Fruit fly (Drosophila melanogaster) whole organism, embryonic: ENCODE results near the gene CG8677.

Experiments
- Atf3 ChIP-seq: fragments of 200-800 bp; sonication (Bioruptor generic); optimal IDR thresholded peaks from 3 replicates; lab custom pipeline; 2016; ENCODE audit warnings: missing biosample characterization, missing genetic modification characterization
- CG10209 ChIP-seq: fragments of 200-800 bp; sonication (Bioruptor generic); optimal IDR thresholded peaks from 3 replicates; lab custom pipeline; 2017; ENCODE audit warnings: missing biosample characterization, mild to moderate bottlenecking, missing genetic modification characterization, missing genetic modification reagents
- CG11093 ChIP-seq: fragments of 200-800 bp; sonication (Bioruptor generic); IDR thresholded peaks from 3 replicates; pipeline ENCODE4 v1.3.6; 2022; ENCODE audit warnings: missing biosample characterization, missing genetic modification characterization
- CG1233 ChIP-seq: fragments of 200-800 bp; sonication (Bioruptor generic); optimal IDR thresholded peaks from 4 replicates; lab custom pipeline; 2018; ENCODE audit warnings: missing biosample characterization, mild to moderate bottlenecking, missing genetic modification characterization
- CG12942 ChIP-seq: fragments of 200-800 bp; sonication (Bioruptor generic); optimal IDR thresholded peaks from 3 replicates; lab custom pipeline; 2016; ENCODE audit warnings: missing biosample characterization, missing genetic modification characterization
- CG1602 ChIP-seq: fragments of 200-800 bp; sonication (Bioruptor generic); optimal IDR thresholded peaks from 3 replicates; lab custom pipeline; 2016; ENCODE audit warnings: missing biosample characterization, missing genetic modification characterization
- CG16779 ChIP-seq: fragments of 200-800 bp; sonication (Bioruptor generic); IDR thresholded peaks from 2 replicates; pipeline ENCODE4 v1.3.6; 2022; ENCODE audit warnings: missing biosample characterization, missing genetic modification characterization
- CG16815 ChIP-seq: fragments of 200-800 bp; sonication (Bioruptor generic); optimal IDR thresholded peaks from 3 replicates; lab custom pipeline; 2017; ENCODE audit warnings: missing biosample characterization, mild to moderate bottlenecking, missing genetic modification characterization
- CG17385 ChIP-seq: fragments of 200-800 bp; sonication (Bioruptor generic); optimal IDR thresholded peaks from 3 replicates; lab custom pipeline; 2018; ENCODE audit warnings: missing biosample characterization, mild to moderate bottlenecking, missing genetic modification characterization
- CG17568 ChIP-seq: fragments of 200-800 bp; sonication (Bioruptor generic); optimal IDR thresholded peaks from 2 replicates; lab custom pipeline; 2018; ENCODE audit warnings: missing biosample characterization, mild to moderate bottlenecking, missing genetic modification characterization, moderate library complexity
- CG2120 ChIP-seq: fragments of 200-800 bp; sonication (Bioruptor generic); optimal IDR thresholded peaks from 3 replicates; lab custom pipeline; 2016; ENCODE audit warnings: missing biosample characterization, missing genetic modification characterization
- CG2712 ChIP-seq: fragments of 200-800 bp; optimal IDR thresholded peaks from 3 replicates; lab custom pipeline; 2019; ENCODE audit warnings: missing biosample characterization, mild to moderate bottlenecking, missing genetic modification characterization, moderate library complexity
- CG2875 ChIP-seq: fragments of 200-800 bp; sonication (Bioruptor generic); optimal IDR thresholded peaks from 2 replicates; lab custom pipeline; 2017; ENCODE audit warnings: missing biosample characterization, mild to moderate bottlenecking, missing genetic modification characterization, missing genetic modification reagents
- CG4854 ChIP-seq: fragments of 200-800 bp; sonication (Bioruptor generic); optimal IDR thresholded peaks from 2 replicates; lab custom pipeline; 2016; ENCODE audit warnings: missing biosample characterization, missing genetic modification characterization, inconsistent platforms
- CG8478 ChIP-seq: fragments of >200 bp; optimal IDR thresholded peaks from 2 replicates; lab custom pipeline; 2018
- CG9215 ChIP-seq: fragments of 200-800 bp; sonication (Bioruptor generic); IDR thresholded peaks from 2 replicates; pipeline ENCODE4 v1.3.6; 2022; ENCODE audit warnings: missing biosample characterization, missing genetic modification characterization
- CG9609 ChIP-seq: fragments of 200-800 bp; sonication (Bioruptor generic); optimal IDR thresholded peaks from 3 replicates; lab custom pipeline; 2016; ENCODE audit warnings: missing biosample characterization, missing genetic modification characterization
- CHES-1-like ChIP-seq: fragments of 200-800 bp; sonication (Bioruptor generic); optimal IDR thresholded peaks from 2 replicates; lab custom pipeline; 2016; ENCODE audit warnings: missing biosample characterization, missing genetic modification characterization
- Chrac-16 ChIP-seq: fragments of 200-800 bp; sonication (Bioruptor generic); optimal IDR thresholded peaks from 3 replicates; lab custom pipeline; 2016; ENCODE audit warnings: missing biosample characterization, missing genetic modification characterization
- Dp ChIP-seq: fragments of 200-800 bp; sonication (Bioruptor generic); optimal IDR thresholded peaks from 2 replicates; lab custom pipeline; 2018; ENCODE audit warnings: missing biosample characterization, mild to moderate bottlenecking, missing genetic modification characterization, moderate library complexity
- Elba2 ChIP-seq: fragments of 200-800 bp; sonication (Bioruptor generic); optimal IDR thresholded peaks from 3 replicates; lab custom pipeline; 2016; ENCODE audit warnings: missing biosample characterization, missing genetic modification characterization
- Gsc ChIP-seq: fragments of 200-800 bp; sonication (Bioruptor generic); IDR thresholded peaks from 2 replicates; pipeline ENCODE4 v1.3.6; 2022; ENCODE audit warnings: missing biosample characterization, missing genetic modification characterization
- HLH54F ChIP-seq: fragments of 200-800 bp; sonication (Bioruptor generic); optimal IDR thresholded peaks from 3 replicates; lab custom pipeline; 2016; ENCODE audit warnings: missing biosample characterization, missing genetic modification characterization
- Hr39 ChIP-seq: fragments of >200 bp; optimal IDR thresholded peaks from 2 replicates; lab custom pipeline; 2017
- Lpt ChIP-seq: fragments of >200 bp; optimal IDR thresholded peaks from 2 replicates; lab custom pipeline; 2018; ENCODE audit warnings: missing biosample characterization, missing genetic modification characterization
- Med ChIP-seq: fragments of 200-800 bp; sonication (Bioruptor generic); peaks from one replicate; lab custom pipeline; 2016; ENCODE audit warnings: missing biosample characterization, missing genetic modification characterization, mild to moderate bottlenecking, inconsistent platforms, moderate library complexity
- Sox100B ChIP-seq: fragments of 200-800 bp; sonication (Bioruptor generic); optimal IDR thresholded peaks from 3 replicates; lab custom pipeline; 2018; ENCODE audit warnings: missing biosample characterization, mild to moderate bottlenecking, missing genetic modification characterization
- YL-1 ChIP-seq: fragments of 200-800 bp; sonication (Bioruptor generic); optimal IDR thresholded peaks from 3 replicates; lab custom pipeline; 2017; ENCODE audit warnings: missing biosample characterization, mild to moderate bottlenecking, missing genetic modification characterization
- abd-A ChIP-seq: fragments of 200-800 bp; sonication (Bioruptor generic); optimal IDR thresholded peaks from 3 replicates; lab custom pipeline; 2019; ENCODE audit warnings: missing biosample characterization, mild to moderate bottlenecking, missing genetic modification characterization, moderate library complexity
- br ChIP-seq: fragments of >200 bp; optimal IDR thresholded peaks from 2 replicates; lab custom pipeline; 2017
- cas ChIP-seq: fragments of 200-800 bp; sonication (Bioruptor generic); IDR thresholded peaks from 2 replicates; pipeline ENCODE4 v1.3.6; 2022; ENCODE audit warnings: missing biosample characterization, missing genetic modification characterization
- cwo ChIP-seq: fragments of 200-800 bp; sonication (Bioruptor generic); optimal IDR thresholded peaks from 3 replicates; lab custom pipeline; 2017; ENCODE audit warnings: missing biosample characterization, missing genetic modification characterization, mild to moderate bottlenecking, moderate library complexity, missing genetic modification reagents
- dati ChIP-seq: fragments of 200-800 bp; sonication (Bioruptor generic); IDR thresholded peaks from 2 replicates; pipeline ENCODE4 v1.3.6; 2022; ENCODE audit warnings: missing biosample characterization, missing genetic modification characterization
- fu2 ChIP-seq: fragments of 200-800 bp; sonication (Bioruptor generic); optimal IDR thresholded peaks from 2 replicates; lab custom pipeline; 2016; ENCODE audit warnings: missing biosample characterization, missing genetic modification characterization
- gsb ChIP-seq: fragments of 200-800 bp; sonication (Bioruptor generic); IDR thresholded peaks from 2 replicates; pipeline ENCODE4 v1.3.6; 2022; ENCODE audit warnings: missing biosample characterization, missing genetic modification characterization
- gsb-n ChIP-seq: fragments of 200-800 bp; sonication (Bioruptor generic); optimal IDR thresholded peaks from 3 replicates; lab custom pipeline; 2018; ENCODE audit warnings: missing biosample characterization, mild to moderate bottlenecking, missing genetic modification characterization
- hth ChIP-seq: fragments of >200 bp; optimal IDR thresholded peaks from 2 replicates; lab custom pipeline; 2017; ENCODE audit warnings: inconsistent platforms
- lab ChIP-seq: fragments of 200-800 bp; sonication (Bioruptor generic); optimal IDR thresholded peaks from 3 replicates; lab custom pipeline; 2017; ENCODE audit warnings: missing biosample characterization, missing genetic modification characterization, mild to moderate bottlenecking, moderate library complexity, missing genetic modification reagents
- mld ChIP-seq: fragments of 200-800 bp; sonication (Bioruptor generic); IDR thresholded peaks from 3 replicates; pipeline ENCODE4 v1.3.6; 2022; ENCODE audit warnings: missing biosample characterization, missing genetic modification characterization; ENCODE audit not compliant: partially characterized antibody
- nerfin-1 ChIP-seq: fragments of 200-800 bp; sonication (Bioruptor generic); optimal IDR thresholded peaks from 3 replicates; lab custom pipeline; 2019; ENCODE audit warnings: missing biosample characterization, mild to moderate bottlenecking, missing genetic modification characterization, moderate library complexity
- nmo ChIP-seq: fragments of 200-800 bp; sonication (Bioruptor generic); optimal IDR thresholded peaks from 2 replicates; lab custom pipeline; 2018; ENCODE audit warnings: missing biosample characterization, mild to moderate bottlenecking, missing genetic modification characterization, moderate library complexity
- psq ChIP-seq: fragments of 200-800 bp; sonication (Bioruptor generic); optimal IDR thresholded peaks from 2 replicates; lab custom pipeline; 2017; ENCODE audit warnings: missing biosample characterization, missing genetic modification characterization
- shn ChIP-seq: fragments of 200-800 bp; sonication (Bioruptor generic); optimal IDR thresholded peaks from 3 replicates; lab custom pipeline; 2016; ENCODE audit warnings: missing biosample characterization, missing genetic modification characterization
- sna ChIP-seq: fragments of 200-800 bp; sonication (Bioruptor generic); IDR thresholded peaks from 2 replicates; pipeline ENCODE4 v1.3.6; 2022; ENCODE audit warnings: missing biosample characterization, missing genetic modification characterization; ENCODE audit not compliant: partially characterized antibody
- sqz ChIP-seq: fragments of 200-800 bp; sonication (Bioruptor generic); optimal IDR thresholded peaks from 3 replicates; lab custom pipeline; 2018; ENCODE audit warnings: missing biosample characterization, mild to moderate bottlenecking, missing genetic modification characterization
- tio ChIP-seq: fragments of 200-800 bp; sonication (Bioruptor generic); optimal IDR thresholded peaks from 2 replicates; lab custom pipeline; 2017; ENCODE audit warnings: missing biosample characterization, missing genetic modification characterization, inconsistent platforms
- tll ChIP-seq, 2 experiments: fragments of 200-800 bp in 1 of 2; fragments of >200 bp in 1 of 2; sonication (Bioruptor generic) in 1 of 2; optimal IDR thresholded peaks; 2 replicates each; lab custom pipeline; 2017 to 2019; ENCODE audit warnings: missing biosample characterization in 2 of 2, missing genetic modification characterization in 2 of 2, mild to moderate bottlenecking in 1 of 2, moderate library complexity in 1 of 2
- trem ChIP-seq: fragments of 200-800 bp; optimal IDR thresholded peaks from 3 replicates; lab custom pipeline; 2019; ENCODE audit warnings: missing biosample characterization, mild to moderate bottlenecking, missing genetic modification characterization, moderate library complexity
- vfl ChIP-seq: fragments of 200-800 bp; sonication (Bioruptor generic); optimal IDR thresholded peaks from 2 replicates; lab custom pipeline; 2016; ENCODE audit warnings: missing biosample characterization, missing genetic modification characterization
- wdn ChIP-seq: fragments of 200-800 bp; sonication (Bioruptor generic); IDR thresholded peaks from 2 replicates; pipeline ENCODE4 v1.3.6; 2022; ENCODE audit warnings: missing biosample characterization, missing genetic modification characterization
- wek ChIP-seq: fragments of 200-800 bp; sonication (Bioruptor generic); optimal IDR thresholded peaks from 3 replicates; lab custom pipeline; 2018; ENCODE audit warnings: missing biosample characterization, mild to moderate bottlenecking, missing genetic modification characterization, moderate library complexity

Gene CG8677

DNA sequence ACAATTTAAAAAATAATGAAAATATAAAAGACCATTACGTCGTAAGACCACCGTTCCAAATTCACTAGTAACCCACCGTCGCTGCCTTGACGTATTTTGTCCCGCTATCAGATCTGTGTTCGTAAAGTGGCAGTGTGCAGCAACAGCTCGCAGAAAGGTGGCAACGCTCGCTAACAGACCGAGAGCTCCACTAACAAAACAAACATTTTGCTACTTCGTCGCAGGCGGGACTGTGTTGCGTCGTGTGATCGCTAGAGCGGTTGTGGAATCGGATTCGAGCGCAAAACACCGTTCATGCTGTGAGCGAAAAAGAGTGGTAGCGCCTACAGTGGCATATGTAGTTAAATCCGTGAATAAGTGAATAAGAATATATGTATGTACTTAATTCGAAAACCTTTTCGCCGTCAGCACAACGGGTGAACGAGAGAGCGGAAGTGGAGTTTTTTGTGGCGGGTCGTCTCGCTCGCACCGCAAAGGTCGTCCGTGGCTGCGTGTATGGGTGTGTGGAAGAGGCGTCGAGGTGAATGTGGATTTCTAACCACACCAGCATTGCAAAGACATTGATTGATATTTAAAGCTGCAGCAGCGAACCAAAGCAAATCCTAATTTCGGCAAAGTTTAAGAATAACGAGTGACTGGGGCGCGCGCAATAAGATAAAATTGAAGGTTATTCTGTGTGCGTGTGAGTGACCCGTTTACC lies 16.1 kb downstream of the CG8677 start, which contains the start of gene Hr39 (continued):
- TF ChIP-seq CG10209 (GFP tag; lab: Kevin White, UChicago) = no peak
- TF ChIP-seq br (lab: Kevin White, UChicago) = no peak
- peak; percentile 75 for TF ChIP-seq Dp (GFP tag; lab: Kevin White, UChicago)
- peak; percentile 41 for TF ChIP-seq CG9609 (GFP tag; lab: Kevin White, UChicago)
- TF ChIP-seq CG16779 = no peak
- TF ChIP-seq Lpt (GFP tag; lab: Kevin White, UChicago) = no peak
- no peak for TF ChIP-seq CG1602
- TF ChIP-seq psq (GFP tag; lab: Kevin White, UChicago) = peak; percentile 35
- no peak for TF ChIP-seq tio (GFP tag; lab: Kevin White, UChicago)
- peak; percentile 14 for TF ChIP-seq CG2120 (GFP tag; lab: Kevin White, UChicago)
- no peak for TF ChIP-seq dati
- no peak for TF ChIP-seq mld (GFP tag; lab: Robert Waterston, UW)
- no peak for TF ChIP-seq sna (GFP tag; lab: Robert Waterston, UW)
- no peak for TF ChIP-seq Gsc
- TF ChIP-seq sqz = peak; percentile 69
- no peak for TF ChIP-seq wdn (GFP tag; lab: Robert Waterston, UW)
- TF ChIP-seq CG2712 (tag; lab: Kevin White, UChicago) = peak; percentile 26
- no peak for TF ChIP-seq cas
- peak; percentile 21 for TF ChIP-seq vfl (GFP tag; lab: Kevin White, UChicago)
- peak; percentile 3 for TF ChIP-seq Sox100B (GFP tag; lab: Kevin White, UChicago)
- TF ChIP-seq cwo (GFP tag; lab: Kevin White, UChicago) = peak; percentile 40
- TF ChIP-seq CG17385 (GFP tag; lab: Kevin White, UChicago) = peak; percentile 14
- TF ChIP-seq trem (tag; lab: Kevin White, UChicago) = peak; percentile 77
- peak; percentile 31 for TF ChIP-seq fu2 (GFP tag; lab: Kevin White, UChicago)
- TF ChIP-seq nerfin-1 (tag; lab: Kevin White, UChicago) = peak; percentile 21
- no peak for TF ChIP-seq Chrac-16 (GFP tag; lab: Kevin White, UChicago)
- TF ChIP-seq gsb-n (tag; lab: Kevin White, UChicago) = no peak
- TF ChIP-seq tll (GFP tag; optimal IDR thresholded peaks at IDR 0.05; lab: Kevin White, UChicago) = no peak
- peak; percentile 42 for TF ChIP-seq CG17568 (GFP tag; lab: Kevin White, UChicago)
- no peak for TF ChIP-seq CG4854 (GFP tag; lab: Kevin White, UChicago)
- peak; percentile 89 for TF ChIP-seq Med
- no peak for TF ChIP-seq CG16815 (GFP tag; lab: Kevin White, UChicago)
- TF ChIP-seq lab = peak; percentile 30
- peak; percentile 60 for TF ChIP-seq CG8478
- peak; percentile 23 for TF ChIP-seq YL-1 (GFP tag; lab: Kevin White, UChicago)
- TF ChIP-seq CG12942 (GFP tag; lab: Kevin White, UChicago) = peak; percentile 12
- TF ChIP-seq Atf3 (GFP tag; lab: Kevin White, UChicago) = no peak
- peak; percentile 15 for TF ChIP-seq wek (GFP tag; lab: Kevin White, UChicago)
- TF ChIP-seq CG9215 (GFP tag; lab: Robert Waterston, UW) = no peak
- no peak for TF ChIP-seq gsb (GFP tag; lab: Robert Waterston, UW)
- TF ChIP-seq CG11093 = no peak
- peak; percentile 65 for TF ChIP-seq nmo (GFP tag; lab: Kevin White, UChicago)
- no peak for TF ChIP-seq hth (lab: Kevin White, UChicago)
- peak; percentile 74 for TF ChIP-seq CHES-1-like
- peak; percentile 20 for TF ChIP-seq shn (GFP tag; lab: Kevin White, UChicago)
- TF ChIP-seq abd-A (tag; lab: Kevin White, UChicago) = peak; percentile 55
- TF ChIP-seq CG1233 (GFP tag; lab: Kevin White, UChicago) = peak; percentile 26
- no peak for TF ChIP-seq Hr39 (lab: Kevin White, UChicago)
- peak; percentile 29 for TF ChIP-seq HLH54F (GFP tag; lab: Kevin White, UChicago)
- peak; percentile 17 for TF ChIP-seq Elba2
- TF ChIP-seq CG2875 = no peak
